Worm (Caenorhabditis elegans): ENCODE measurements around the gene otpl-1.
A peak's percentile ranks its signal among the peaks of the same experiment; 100 is the strongest.

The otpl-1 gene

DNA sequence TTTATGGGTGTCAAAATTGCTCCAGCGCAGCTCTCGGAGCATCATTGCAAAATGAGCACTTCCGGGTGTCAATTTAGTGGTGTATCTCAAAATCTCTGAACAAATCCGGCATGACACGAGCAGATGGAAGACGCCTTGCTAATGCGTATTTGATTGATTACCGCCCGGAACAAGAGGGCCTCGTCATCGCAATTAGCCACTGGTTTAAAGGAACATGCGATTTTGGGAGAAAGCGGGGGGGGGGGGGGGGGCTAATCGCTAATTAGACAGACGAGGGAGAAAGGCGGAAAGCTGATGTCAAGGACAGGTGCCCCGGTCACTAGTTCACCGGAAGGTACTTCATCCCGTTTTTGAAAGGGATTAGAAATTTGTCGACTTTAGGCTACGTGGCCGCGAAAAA, 47.1 kb upstream of the otpl-1 start:
- TF ChIP-seq unc-62 (GFP tag; optimal IDR thresholded peaks at IDR 0.05) (no peak), lsy-12 (tag; optimal IDR thresholded peaks at IDR 0.05) (no peak), nhr-23 (tag; optimal IDR thresholded peaks at IDR 0.05) (peak; percentile 7), nhr-12 (tag; optimal IDR thresholded peaks at IDR 0.05) (no peak)

DNA sequence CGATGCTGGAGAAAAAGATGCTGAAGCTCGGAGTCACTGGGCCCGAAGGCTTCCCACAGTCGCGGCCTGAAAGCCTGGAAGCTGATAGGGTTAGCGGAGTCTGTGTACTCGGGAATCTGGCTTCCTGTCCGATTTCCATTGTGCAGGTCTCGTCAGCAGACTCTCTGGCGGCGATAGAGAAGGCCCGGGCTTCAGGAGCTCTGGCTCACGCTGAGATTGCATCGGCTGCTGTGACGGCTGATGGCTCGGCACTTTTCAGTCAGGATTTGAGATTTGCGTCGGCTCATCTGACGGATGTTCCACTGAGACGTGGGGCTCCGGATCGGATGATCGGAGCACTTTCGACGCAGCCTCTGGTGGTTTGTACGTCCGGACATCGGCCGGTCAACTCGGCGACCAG, 45.4 kb upstream of the otpl-1 start:
- TF ChIP-seq nhr-67 (tag; optimal IDR thresholded peaks at IDR 0.05) = no peak
- no peak for TF ChIP-seq snpc-4 (tag; optimal IDR thresholded peaks at IDR 0.05)
- no peak for TF ChIP-seq fkh-10 (GFP tag; optimal IDR thresholded peaks at IDR 0.05)
- TF ChIP-seq aly-2 (tag; optimal IDR thresholded peaks at IDR 0.05) = no peak
- no peak for TF ChIP-seq nhr-23 (tag; optimal IDR thresholded peaks at IDR 0.05)
- no peak for TF ChIP-seq nfya-1 (tag; optimal IDR thresholded peaks at IDR 0.05; ENCODE audit: insufficient read depth)
- no peak for TF ChIP-seq fos-1 (tag; optimal IDR thresholded peaks at IDR 0.05)
- TF ChIP-seq ceh-9 (tag; optimal IDR thresholded peaks at IDR 0.05) = no peak
- no peak for TF ChIP-seq ama-1 (optimal IDR thresholded peaks at IDR 0.05)
- no peak for TF ChIP-seq fkh-2 (tag; optimal IDR thresholded peaks at IDR 0.05)

ce11 chrIV:3524584-3525020, 44.2 kb upstream of the otpl-1 start:
- no peak for TF ChIP-seq mdl-1 (tag; optimal IDR thresholded peaks at IDR 0.05)
- TF ChIP-seq nhr-28 (tag; optimal IDR thresholded peaks at IDR 0.05) = no peak
- TF ChIP-seq nhr-12 (tag; optimal IDR thresholded peaks at IDR 0.05) = no peak
- TF ChIP-seq nhr-23 (tag; optimal IDR thresholded peaks at IDR 0.05) = peak; percentile 21
- TF ChIP-seq lin-15B (tag; optimal IDR thresholded peaks at IDR 0.05) = no peak
- peak; percentile 25 for TF ChIP-seq nfya-1 (tag; optimal IDR thresholded peaks at IDR 0.05; ENCODE audit: insufficient read depth)
- no peak for TF ChIP-seq nhr-77 (tag; optimal IDR thresholded peaks at IDR 0.05)
- TF ChIP-seq pqm-1 (tag; optimal IDR thresholded peaks at IDR 0.05) = no peak
- no peak for TF ChIP-seq elt-3 (tag; optimal IDR thresholded peaks at IDR 0.05)
- no peak for TF ChIP-seq mml-1 (tag; optimal IDR thresholded peaks at IDR 0.05)
- no peak for TF ChIP-seq ceh-16 (tag; optimal IDR thresholded peaks at IDR 0.05)
- TF ChIP-seq R02D3.7 (tag; optimal IDR thresholded peaks at IDR 0.05) = no peak
- TF ChIP-seq nhr-11 (tag; optimal IDR thresholded peaks at IDR 0.05) = no peak
- TF ChIP-seq fkh-2 (tag; optimal IDR thresholded peaks at IDR 0.05) = no peak
- TF ChIP-seq tbx-2 (tag; optimal IDR thresholded peaks at IDR 0.05) = no peak
- TF ChIP-seq lin-39 (tag; optimal IDR thresholded peaks at IDR 0.05) = peak; percentile 48
- TF ChIP-seq aly-2 (tag; optimal IDR thresholded peaks at IDR 0.05) = no peak
- no peak for TF ChIP-seq ceh-28 (tag; optimal IDR thresholded peaks at IDR 0.05)
- TF ChIP-seq zag-1 (tag; optimal IDR thresholded peaks at IDR 0.05) = no peak
- no peak for TF ChIP-seq ztf-11 (tag; optimal IDR thresholded peaks at IDR 0.05)
- TF ChIP-seq ama-1 (optimal IDR thresholded peaks at IDR 0.05) = no peak
- TF ChIP-seq unc-62 (GFP tag; optimal IDR thresholded peaks at IDR 0.05) = no peak
- TF ChIP-seq nhr-237 (tag; optimal IDR thresholded peaks at IDR 0.05) = no peak
- peak; percentile 41 for TF ChIP-seq pha-4 (tag; optimal IDR thresholded peaks at IDR 0.05)
- TF ChIP-seq nhr-43 (tag; optimal IDR thresholded peaks at IDR 0.05; ENCODE audit: poor library complexity, severe bottlenecking) = no peak
- no peak for TF ChIP-seq egl-5 (tag; optimal IDR thresholded peaks at IDR 0.05)
- peak; percentile 29 for TF ChIP-seq jun-1 (tag; optimal IDR thresholded peaks at IDR 0.05)
- no peak for TF ChIP-seq daf-12 (tag; optimal IDR thresholded peaks at IDR 0.05)
- TF ChIP-seq fkh-10 (GFP tag; optimal IDR thresholded peaks at IDR 0.05) = no peak
- TF ChIP-seq eor-1 (tag; optimal IDR thresholded peaks at IDR 0.05) = no peak
- TF ChIP-seq nhr-67 (tag; optimal IDR thresholded peaks at IDR 0.05) = no peak
- TF ChIP-seq ceh-82 (tag; optimal IDR thresholded peaks at IDR 0.05) = no peak
- no peak for TF ChIP-seq elt-1 (tag; optimal IDR thresholded peaks at IDR 0.05)
- no peak for TF ChIP-seq fos-1 (tag; optimal IDR thresholded peaks at IDR 0.05)
- TF ChIP-seq nhr-25 (tag; optimal IDR thresholded peaks at IDR 0.05) = peak; percentile 14
- no peak for TF ChIP-seq ZK546.5 (tag; optimal IDR thresholded peaks at IDR 0.05)
- no peak for TF ChIP-seq nhr-76 (tag; optimal IDR thresholded peaks at IDR 0.05)
- no peak for TF ChIP-seq egl-27 (tag; optimal IDR thresholded peaks at IDR 0.05)
- peak; percentile 10 for TF ChIP-seq hmg-11 (tag; optimal IDR thresholded peaks at IDR 0.05)
- TF ChIP-seq unc-39 (tag; optimal IDR thresholded peaks at IDR 0.05) = no peak
- peak; percentile 28 for TF ChIP-seq elt-2 (tag; optimal IDR thresholded peaks at IDR 0.05)
- peak; percentile 45 for TF ChIP-seq lsy-12 (tag; optimal IDR thresholded peaks at IDR 0.05)
- TF ChIP-seq ztf-4 (tag; optimal IDR thresholded peaks at IDR 0.05) = no peak
- no peak for TF ChIP-seq sea-2 (GFP tag; optimal IDR thresholded peaks at IDR 0.05)
- no peak for TF ChIP-seq ceh-9 (tag; optimal IDR thresholded peaks at IDR 0.05)
- TF ChIP-seq snpc-4 (tag; optimal IDR thresholded peaks at IDR 0.05) = no peak
- TF ChIP-seq skn-1 (tag; optimal IDR thresholded peaks at IDR 0.05) = peak; percentile 56

Data from whole organism, L3 larva.